Fruit fly (Drosophila melanogaster): Measurements from ENCODE around the gene Sr-CIV.

The Sr-CIV gene

DNA sequence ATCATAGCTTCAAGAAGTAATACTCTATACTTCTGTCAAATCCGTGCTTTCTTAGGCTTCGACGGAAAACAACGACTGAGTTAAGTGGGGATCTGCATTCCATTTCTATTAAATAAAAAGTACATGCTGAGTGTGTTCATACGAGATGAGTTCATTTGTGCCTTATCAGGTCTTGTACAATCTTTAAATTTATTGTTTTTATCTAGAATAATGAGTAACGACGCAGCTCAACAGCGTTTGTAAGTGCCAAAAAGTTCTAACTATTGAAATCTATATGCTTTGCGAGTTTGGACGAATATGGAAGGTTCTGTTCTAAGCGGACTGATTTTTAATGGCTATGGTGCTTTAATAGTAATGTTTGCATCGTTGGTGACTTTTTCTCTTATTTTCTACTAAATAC lies at the start of gene Sr-CIV:
Gene Sr-CIV (minus strand): TSS at position 101 of the 400 bp plus-strand sequence.
- TF ChIP-seq Doc3 (GFP tag; IDR thresholded peaks at IDR 0.05; ENCODE audit: partially characterized antibody) (no peak), Ets65A (GFP tag) (peak; percentile 28)

dm6 chr2L:3573172-3573755 lies 49.4 kb upstream of the Sr-CIV start:
- TF ChIP-seq pum (GFP tag; optimal IDR thresholded peaks at IDR 0.05) (peak; percentile 55), HmgZ (tag; optimal IDR thresholded peaks at IDR 0.05) (peak; percentile 11), Hand (GFP tag; optimal IDR thresholded peaks at IDR 0.05) (no peak), cwo (GFP tag; optimal IDR thresholded peaks at IDR 0.05) (no peak), B-H2 (GFP tag; optimal IDR thresholded peaks at IDR 0.05) (no peak), pb (GFP tag; optimal IDR thresholded peaks at IDR 0.05) (no peak), Antp (GFP tag; optimal IDR thresholded peaks at IDR 0.05) (peak; percentile 69), CG2889 (GFP tag; IDR thresholded peaks at IDR 0.05) (no peak), Hsf (GFP tag; optimal IDR thresholded peaks at IDR 0.05) (peak; percentile 49), E2f2 (GFP tag; IDR thresholded peaks at IDR 0.05) (peak; percentile 39; the same call in 1 of the 2 replicates), CG4282 (GFP tag; optimal IDR thresholded peaks at IDR 0.05) (no peak), CG17802 (tag; optimal IDR thresholded peaks at IDR 0.05) (peak; percentile 47), wek (GFP tag; optimal IDR thresholded peaks at IDR 0.05) (no peak), sens (GFP tag) (peak; percentile 79), CG5953 (GFP tag; IDR thresholded peaks at IDR 0.05) (0 out of 2 replicates have a peak, but pooled peaks have one; percentile 33), scrt (GFP tag; optimal IDR thresholded peaks at IDR 0.05) (peak; percentile 19), CG9437 (GFP tag; optimal IDR thresholded peaks at IDR 0.05) (peak; percentile 12), CG8765 (GFP tag; IDR thresholded peaks at IDR 0.05) (no peak), onecut (GFP tag; IDR thresholded peaks at IDR 0.05) (peak; percentile 52), dm (GFP tag; optimal IDR thresholded peaks at IDR 0.05) (no peak), phol (tag; optimal IDR thresholded peaks at IDR 0.05) (peak; percentile 83), CG8290 (GFP tag; optimal IDR thresholded peaks at IDR 0.05) (no peak), CG8290 (tag; optimal IDR thresholded peaks at IDR 0.05) (peak in 1 of 2 experiments; percentile 35), slbo (GFP tag; IDR thresholded peaks at IDR 0.05) (peak; percentile 45), CG6272 (GFP tag; IDR thresholded peaks at IDR 0.05) (peak; percentile 28; the same call in 1 of the 2 replicates), CG8089 (GFP tag; optimal IDR thresholded peaks at IDR 0.05) (peak; percentile 19), CG1647 (GFP tag; optimal IDR thresholded peaks at IDR 0.05) (no peak), br (optimal IDR thresholded peaks at IDR 0.05) (no peak), Rfx (GFP tag; IDR thresholded peaks at IDR 0.05) (peak; percentile 58; the same call in 1 of the 2 replicates), gem (tag; optimal IDR thresholded peaks at IDR 0.05) (peak; percentile 88), CG11696 (GFP tag; IDR thresholded peaks at IDR 0.05) (no peak), CG17359 (tag; optimal IDR thresholded peaks at IDR 0.05) (peak; percentile 45), ken (GFP tag; IDR thresholded peaks at IDR 0.05) (peak; percentile 48; the same call in 2 of the 3 replicates), Deaf1 (tag; optimal IDR thresholded peaks at IDR 0.05) (no peak), shn (GFP tag; optimal IDR thresholded peaks at IDR 0.05) (peak; percentile 66), Lim3 (GFP tag; IDR thresholded peaks at IDR 0.05) (no peak), HLH3B (GFP tag; IDR thresholded peaks at IDR 0.05) (peak; percentile 66; the same call in 1 of the 2 replicates), CG7271 (tag; optimal IDR thresholded peaks at IDR 0.05) (no peak), CG2678 (tag; optimal IDR thresholded peaks at IDR 0.05) (peak; percentile 79), CG32532 (GFP tag; IDR thresholded peaks at IDR 0.05) (peak; percentile 46; the same call in 1 of the 2 replicates), h (optimal IDR thresholded peaks at IDR 0.05) (no peak), CG3838 (GFP tag; optimal IDR thresholded peaks at IDR 0.05) (no peak), Abd-B (GFP tag; optimal IDR thresholded peaks at IDR 0.05) (peak; percentile 44), chif (GFP tag; optimal IDR thresholded peaks at IDR 0.05) (peak; percentile 71 to 73), Six4 (GFP tag; optimal IDR thresholded peaks at IDR 0.05) (peak; percentile 42), Camta (GFP tag; optimal IDR thresholded peaks at IDR 0.05) (peak; percentile 22), Hmr (GFP tag; optimal IDR thresholded peaks at IDR 0.05) (peak; percentile 34), CG3281 (GFP tag; optimal IDR thresholded peaks at IDR 0.05) (peak; percentile 26)

Data from whole organism, embryonic.